Worm (Caenorhabditis elegans) whole organism, late embryonic: ENCODE measurements around the gene C32D5.14.

Experiments used
- C38D4.7 ChIP-seq: fragments of 200-800 bp; sonication (Bioruptor generic); optimal IDR thresholded peaks from 2 replicates; lab custom pipeline; 2018; ENCODE audit warnings: mild to moderate bottlenecking, missing genetic modification characterization, moderate library complexity, missing compliant biosample characterization
- K09A11.1 ChIP-seq: sonication (generic microtip); optimal IDR thresholded peaks from 2 replicates; lab custom pipeline; 2017; ENCODE audit warnings: antibody characterized with exemption, mild to moderate bottlenecking, missing genetic modification characterization, missing compliant biosample characterization; ENCODE audit not compliant: insufficient read depth
- T23F11.4 ChIP-seq: fragments of 200-800 bp; sonication (Bioruptor generic); optimal IDR thresholded peaks from 2 replicates; lab custom pipeline; 2018; ENCODE audit warnings: mild to moderate bottlenecking, missing genetic modification characterization, missing compliant biosample characterization
- Y22D7AL.16 ChIP-seq: sonication (generic microtip); optimal IDR thresholded peaks from 2 replicates; lab custom pipeline; 2016; ENCODE audit warnings: missing genetic modification characterization, missing compliant biosample characterization
- ahr-1 ChIP-seq: sonication (generic microtip); optimal IDR thresholded peaks from 2 replicates; lab custom pipeline; 2016; ENCODE audit warnings: missing genetic modification characterization, missing compliant biosample characterization
- ceh-14 ChIP-seq: sonication (generic microtip); optimal IDR thresholded peaks from 2 replicates; lab custom pipeline; 2016; ENCODE audit warnings: missing genotype, missing genetic modification characterization, missing compliant biosample characterization
- ceh-18 ChIP-seq: sonication (generic microtip); optimal IDR thresholded peaks from 2 replicates; lab custom pipeline; 2016; ENCODE audit warnings: missing genetic modification characterization, missing compliant biosample characterization
- ceh-19 ChIP-seq: fragments of 200-800 bp; sonication (Bioruptor generic); optimal IDR thresholded peaks from 2 replicates; lab custom pipeline; 2018; ENCODE audit warnings: mild to moderate bottlenecking, missing genetic modification characterization, missing compliant biosample characterization
- ceh-22 ChIP-seq: sonication (generic microtip); optimal IDR thresholded peaks from 2 replicates; lab custom pipeline; 2017; ENCODE audit warnings: missing biosample characterization, missing genetic modification characterization
- ceh-31 ChIP-seq: sonication (generic microtip); optimal IDR thresholded peaks from 2 replicates; lab custom pipeline; 2016; ENCODE audit warnings: missing genetic modification characterization, missing compliant biosample characterization
- ceh-34 ChIP-seq: sonication (generic microtip); optimal IDR thresholded peaks from 2 replicates; lab custom pipeline; 2016; ENCODE audit warnings: mild to moderate bottlenecking, missing genetic modification characterization, missing compliant biosample characterization
- ceh-48 ChIP-seq: sonication (generic microtip); optimal IDR thresholded peaks from 2 replicates; lab custom pipeline; 2016; ENCODE audit warnings: missing genetic modification characterization, inconsistent platforms, missing compliant biosample characterization
- ceh-9 ChIP-seq: sonication (generic microtip); optimal IDR thresholded peaks from 2 replicates; lab custom pipeline; 2016; ENCODE audit warnings: mild to moderate bottlenecking, missing genetic modification characterization, inconsistent platforms, missing compliant biosample characterization
- che-1 ChIP-seq: sonication (generic microtip); optimal IDR thresholded peaks from 2 replicates; lab custom pipeline; 2016; ENCODE audit warnings: mild to moderate bottlenecking, missing genetic modification characterization, missing compliant biosample characterization
- dve-1 ChIP-seq: sonication (generic microtip); optimal IDR thresholded peaks from 2 replicates; lab custom pipeline; 2017; ENCODE audit warnings: antibody characterized with exemption, mild to moderate bottlenecking, missing genetic modification characterization, missing compliant biosample characterization
- elt-2 ChIP-seq: sonication (generic microtip); optimal IDR thresholded peaks from 2 replicates; lab custom pipeline; 2016; ENCODE audit warnings: missing genetic modification reagents, missing genetic modification characterization, missing compliant biosample characterization
- elt-4 ChIP-seq: sonication (generic microtip); optimal IDR thresholded peaks from 2 replicates; lab custom pipeline; 2016; ENCODE audit warnings: missing genetic modification characterization, missing compliant biosample characterization
- eyg-1 ChIP-seq: sonication (generic microtip); optimal IDR thresholded peaks from 2 replicates; lab custom pipeline; 2016; ENCODE audit warnings: missing genotype, missing genetic modification characterization, missing compliant biosample characterization
- fkh-10 ChIP-seq: fragments of 150-350 bp; optimal IDR thresholded peaks from 2 replicates; lab custom pipeline; 2014; ENCODE audit warnings: missing biosample characterization, missing genetic modification reagents, missing genetic modification characterization
- fkh-6 ChIP-seq: sonication (generic microtip); optimal IDR thresholded peaks from 2 replicates; lab custom pipeline; 2016; ENCODE audit warnings: missing genetic modification characterization, missing compliant biosample characterization
- hlh-30 ChIP-seq: sonication (generic microtip); optimal IDR thresholded peaks from 2 replicates; lab custom pipeline; 2017; ENCODE audit warnings: antibody characterized with exemption, missing genetic modification characterization, missing compliant biosample characterization; ENCODE audit not compliant: insufficient read depth
- hlh-6 ChIP-seq: sonication (generic microtip); optimal IDR thresholded peaks from 2 replicates; lab custom pipeline; 2016; ENCODE audit warnings: missing genotype, missing genetic modification characterization, missing compliant biosample characterization
- hlh-8 ChIP-seq: sonication (generic microtip); optimal IDR thresholded peaks from 2 replicates; lab custom pipeline; 2016; ENCODE audit warnings: missing genotype, missing genetic modification characterization, missing compliant biosample characterization
- lim-6 ChIP-seq: sonication (generic microtip); optimal IDR thresholded peaks from 2 replicates; lab custom pipeline; 2016; ENCODE audit warnings: missing genetic modification characterization, missing compliant biosample characterization
- lin-11 ChIP-seq: fragments of 200-800 bp; sonication (Bioruptor generic); optimal IDR thresholded peaks from 2 replicates; lab custom pipeline; 2018; ENCODE audit warnings: mild to moderate bottlenecking, missing genetic modification characterization, missing compliant biosample characterization
- mec-3 ChIP-seq: sonication (generic microtip); optimal IDR thresholded peaks from 2 replicates; lab custom pipeline; 2016; ENCODE audit warnings: borderline replicate concordance, missing genetic modification characterization, missing compliant biosample characterization
- nfya-1 ChIP-seq: sonication (generic microtip); optimal IDR thresholded peaks from 2 replicates; lab custom pipeline; 2017; ENCODE audit warnings: missing genetic modification characterization, mild to moderate bottlenecking, missing compliant biosample characterization, antibody characterized with exemption, moderate library complexity
- nhr-11 ChIP-seq: fragments of 150-350 bp; optimal IDR thresholded peaks from 2 replicates; lab custom pipeline; 2014; ENCODE audit warnings: missing biosample characterization, missing genetic modification characterization
- nhr-232 ChIP-seq: sonication (generic microtip); optimal IDR thresholded peaks from 2 replicates; lab custom pipeline; 2016; ENCODE audit warnings: missing genetic modification characterization, missing compliant biosample characterization
- npax-4 ChIP-seq: sonication (generic microtip); optimal IDR thresholded peaks from 2 replicates; lab custom pipeline; 2016; ENCODE audit warnings: missing genetic modification characterization, missing compliant biosample characterization
- pag-3 ChIP-seq: sonication (generic microtip); optimal IDR thresholded peaks from 2 replicates; lab custom pipeline; 2016; ENCODE audit warnings: missing compliant biosample characterization, missing genetic modification characterization, borderline replicate concordance
- pat-9 ChIP-seq: fragments of 200-800 bp; sonication (Bioruptor generic); optimal IDR thresholded peaks from 2 replicates; lab custom pipeline; 2018; ENCODE audit warnings: mild to moderate bottlenecking, missing genetic modification characterization, moderate library complexity, missing compliant biosample characterization
- pax-1 ChIP-seq: fragments of 150-350 bp; optimal IDR thresholded peaks from 2 replicates; lab custom pipeline; 2014; ENCODE audit warnings: missing biosample characterization, missing genetic modification characterization
- pha-2 ChIP-seq: sonication (generic microtip); optimal IDR thresholded peaks from 2 replicates; lab custom pipeline; 2017; ENCODE audit warnings: mild to moderate bottlenecking, missing genetic modification characterization, missing compliant biosample characterization
- pros-1 ChIP-seq: fragments of 150-350 bp; optimal IDR thresholded peaks from 2 replicates; lab custom pipeline; 2014; ENCODE audit warnings: missing biosample characterization, missing genetic modification reagents, missing genetic modification characterization
- ref-2 ChIP-seq: sonication (generic microtip); optimal IDR thresholded peaks from 2 replicates; lab custom pipeline; 2016; ENCODE audit warnings: missing genetic modification characterization, missing compliant biosample characterization
- sox-2 ChIP-seq: fragments of 200-800 bp; sonication (Bioruptor generic); IDR thresholded peaks from 2 replicates; pipeline ENCODE4 v1.3.6; 2022; ENCODE audit warnings: missing genetic modification reagents, missing genetic modification characterization, missing compliant biosample characterization
- tbx-2 ChIP-seq: sonication (generic microtip); optimal IDR thresholded peaks from 2 replicates; lab custom pipeline; 2016; ENCODE audit warnings: missing genetic modification characterization, missing compliant biosample characterization
- tbx-7 ChIP-seq: sonication (generic microtip); optimal IDR thresholded peaks from 2 replicates; lab custom pipeline; 2016; ENCODE audit warnings: missing genotype, missing genetic modification characterization, missing compliant biosample characterization
- ttx-3 ChIP-seq: sonication (generic microtip); optimal IDR thresholded peaks from 2 replicates; lab custom pipeline; 2016; ENCODE audit warnings: missing genetic modification reagents, missing genetic modification characterization, missing compliant biosample characterization
- unc-42 ChIP-seq: sonication (generic microtip); optimal IDR thresholded peaks from 2 replicates; lab custom pipeline; 2016; ENCODE audit warnings: missing genotype, missing genetic modification characterization, missing compliant biosample characterization
- unc-55 ChIP-seq: sonication (generic microtip); optimal IDR thresholded peaks from 2 replicates; lab custom pipeline; 2017; ENCODE audit warnings: missing biosample characterization, missing genetic modification reagents, missing genetic modification characterization
- unc-86 ChIP-seq: sonication (generic microtip); optimal IDR thresholded peaks from 2 replicates; lab custom pipeline; 2016; ENCODE audit warnings: missing genetic modification characterization, missing compliant biosample characterization
- zip-5 ChIP-seq: sonication (generic microtip); optimal IDR thresholded peaks from 2 replicates; lab custom pipeline; 2016; ENCODE audit warnings: missing genetic modification characterization, missing compliant biosample characterization
- ztf-16 ChIP-seq: sonication (generic microtip); optimal IDR thresholded peaks from 2 replicates; lab custom pipeline; 2017; ENCODE audit warnings: missing genetic modification characterization, missing compliant biosample characterization

Gene C32D5.14

ce11 chrII:6320655-6321388 lies 14.5 kb upstream of the C32D5.14 start, which contains the start of gene efr-3:
Gene efr-3 (minus strand): TSS chrII:6321159.
- TF ChIP-seq hlh-8 (tag; lab: Kevin White, UChicago) (no peak), lin-11 (tag; lab: Kevin White, UChicago) (no peak), pag-3 (tag; lab: Kevin White, UChicago) (no peak), elt-2 (tag; lab: Kevin White, UChicago) (no peak), che-1 (tag; lab: Kevin White, UChicago) (no peak), lim-6 (no peak), ceh-48 (tag; lab: Kevin White, UChicago) (peak; percentile 90), ceh-31 (no peak), hlh-6 (tag; lab: Kevin White, UChicago) (no peak), ceh-14 (tag; lab: Kevin White, UChicago) (no peak), unc-42 (tag; lab: Kevin White, UChicago) (peak; percentile 6), K09A11.1 (no peak), pax-1 (tag; lab: Kevin White, UChicago) (no peak)

ce11 chrII:6322081-6322480 lies 13.2 kb upstream of the C32D5.14 start:
- TF ChIP-seq ahr-1: no peak
- TF ChIP-seq unc-42 (tag; lab: Kevin White, UChicago): no peak
- TF ChIP-seq sox-2 (GFP tag; lab: Robert Waterston, UW): no peak
- TF ChIP-seq tbx-7 (tag; lab: Kevin White, UChicago): no peak
- TF ChIP-seq fkh-10: no peak
- no peak for TF ChIP-seq lim-6
- TF ChIP-seq unc-86: no peak
- TF ChIP-seq elt-2 (tag; lab: Kevin White, UChicago): no peak
- TF ChIP-seq ceh-14 (tag; lab: Kevin White, UChicago): no peak
- TF ChIP-seq pha-2 (tag; lab: Kevin White, UChicago): no peak
- no peak for TF ChIP-seq tbx-2 (tag; lab: Kevin White, UChicago)
- TF ChIP-seq ztf-16 (tag; lab: Kevin White, UChicago): no peak
- no peak for TF ChIP-seq dve-1
- TF ChIP-seq ceh-19 (GFP tag; lab: Kevin White, UChicago): no peak
- TF ChIP-seq nhr-11 (tag; lab: Kevin White, UChicago): no peak
- no peak for TF ChIP-seq ceh-31
- TF ChIP-seq pat-9 (tag; lab: Kevin White, UChicago): no peak

ce11 chrII:6322979-6323378 lies 12.3 kb upstream of the C32D5.14 start, which contains the start of gene C32D5.4:
Gene C32D5.4 (minus strand): TSS chrII:6323079.
- no peak for TF ChIP-seq eyg-1 (tag; lab: Kevin White, UChicago)
- no peak for TF ChIP-seq zip-5 (tag; lab: Kevin White, UChicago)
- TF ChIP-seq ceh-18 (tag; lab: Kevin White, UChicago): no peak
- TF ChIP-seq fkh-6 (tag; lab: Kevin White, UChicago): no peak
- TF ChIP-seq pha-2 (tag; lab: Kevin White, UChicago): no peak
- no peak for TF ChIP-seq C38D4.7 (GFP tag; lab: Kevin White, UChicago)
- no peak for TF ChIP-seq mec-3 (tag; lab: Kevin White, UChicago)
- no peak for TF ChIP-seq Y22D7AL.16 (tag; lab: Kevin White, UChicago)
- no peak for TF ChIP-seq npax-4
- no peak for TF ChIP-seq ttx-3
- no peak for TF ChIP-seq ahr-1
- TF ChIP-seq K09A11.1: no peak

ce11 chrII:6324086-6324485 lies 11.2 kb upstream of the C32D5.14 start, which contains the start of gene sma-6:
Gene sma-6 (plus strand): TSS chrII:6324484.
- TF ChIP-seq pros-1 (tag; lab: Kevin White, UChicago): no peak
- TF ChIP-seq che-1 (tag; lab: Kevin White, UChicago): no peak
- no peak for TF ChIP-seq ttx-3
- TF ChIP-seq ceh-9 (tag; lab: Kevin White, UChicago): no peak
- TF ChIP-seq unc-55 (GFP tag; lab: Kevin White, UChicago): no peak
- no peak for TF ChIP-seq lin-11 (tag; lab: Kevin White, UChicago)
- no peak for TF ChIP-seq T23F11.4 (GFP tag; lab: Kevin White, UChicago)
- TF ChIP-seq lim-6: no peak
- TF ChIP-seq nhr-232: no peak
- TF ChIP-seq dve-1: no peak
- no peak for TF ChIP-seq ceh-31
- TF ChIP-seq unc-42 (tag; lab: Kevin White, UChicago): no peak
- no peak for TF ChIP-seq hlh-6 (tag; lab: Kevin White, UChicago)
- no peak for TF ChIP-seq nfya-1
- no peak for TF ChIP-seq ceh-34 (tag; lab: Kevin White, UChicago)
- no peak for TF ChIP-seq hlh-30 (tag; lab: Kevin White, UChicago)
- no peak for TF ChIP-seq elt-2 (tag; lab: Kevin White, UChicago)
- TF ChIP-seq elt-4 (tag; lab: Kevin White, UChicago): no peak
- TF ChIP-seq ref-2: no peak
- TF ChIP-seq ceh-22: no peak
- TF ChIP-seq, all 69 proteins: peak for 0
